Worm (Caenorhabditis elegans) whole organism, late embryonic: ENCODE data around the gene C13B4.1.

Experiments
- C38D4.7 ChIP-seq: fragments of 200-800 bp; sonication (Bioruptor generic); optimal IDR thresholded peaks from 2 replicates; lab custom pipeline; 2018; ENCODE audit warnings: mild to moderate bottlenecking, missing genetic modification characterization, moderate library complexity, missing compliant biosample characterization
- F13H6.1 ChIP-seq: sonication (generic microtip); optimal IDR thresholded peaks from 2 replicates; lab custom pipeline; 2016; ENCODE audit warnings: missing genetic modification characterization, missing compliant biosample characterization
- K02D7.2 ChIP-seq: sonication (generic microtip); optimal IDR thresholded peaks from 2 replicates; lab custom pipeline; 2017; ENCODE audit warnings: mild to moderate bottlenecking, missing genetic modification characterization, missing compliant biosample characterization
- T23F11.4 ChIP-seq: fragments of 200-800 bp; sonication (Bioruptor generic); optimal IDR thresholded peaks from 2 replicates; lab custom pipeline; 2018; ENCODE audit warnings: mild to moderate bottlenecking, missing genetic modification characterization, missing compliant biosample characterization
- ahr-1 ChIP-seq: sonication (generic microtip); optimal IDR thresholded peaks from 2 replicates; lab custom pipeline; 2016; ENCODE audit warnings: missing genetic modification characterization, missing compliant biosample characterization
- ama-1 ChIP-seq: fragments of 150-350 bp; optimal IDR thresholded peaks from 2 replicates; lab custom pipeline; 2014
- ceh-14 ChIP-seq: sonication (generic microtip); optimal IDR thresholded peaks from 2 replicates; lab custom pipeline; 2016; ENCODE audit warnings: missing genotype, missing genetic modification characterization, missing compliant biosample characterization
- ceh-18 ChIP-seq: sonication (generic microtip); optimal IDR thresholded peaks from 2 replicates; lab custom pipeline; 2016; ENCODE audit warnings: missing genetic modification characterization, missing compliant biosample characterization
- ceh-19 ChIP-seq: fragments of 200-800 bp; sonication (Bioruptor generic); optimal IDR thresholded peaks from 2 replicates; lab custom pipeline; 2018; ENCODE audit warnings: mild to moderate bottlenecking, missing genetic modification characterization, missing compliant biosample characterization
- ceh-30 ChIP-seq: fragments of 150-350 bp; optimal IDR thresholded peaks from 2 replicates; lab custom pipeline; 2014; ENCODE audit warnings: missing biosample characterization, missing genetic modification characterization
- ceh-31 ChIP-seq: sonication (generic microtip); optimal IDR thresholded peaks from 2 replicates; lab custom pipeline; 2016; ENCODE audit warnings: missing genetic modification characterization, missing compliant biosample characterization
- ceh-34 ChIP-seq: sonication (generic microtip); optimal IDR thresholded peaks from 2 replicates; lab custom pipeline; 2016; ENCODE audit warnings: mild to moderate bottlenecking, missing genetic modification characterization, missing compliant biosample characterization
- ceh-45 ChIP-seq: fragments of 200-800 bp; sonication (Bioruptor generic); IDR thresholded peaks from 2 replicates; pipeline ENCODE4 v1.3.6; 2022; ENCODE audit warnings: missing genetic modification reagents, missing genetic modification characterization, missing compliant biosample characterization
- ceh-6 ChIP-seq: fragments of 200-800 bp; sonication (Bioruptor generic); optimal IDR thresholded peaks from 2 replicates; lab custom pipeline; 2018; ENCODE audit warnings: mild to moderate bottlenecking, missing genetic modification characterization, missing compliant biosample characterization
- che-1 ChIP-seq: sonication (generic microtip); optimal IDR thresholded peaks from 2 replicates; lab custom pipeline; 2016; ENCODE audit warnings: mild to moderate bottlenecking, missing genetic modification characterization, missing compliant biosample characterization
- dmd-4 ChIP-seq: sonication (generic microtip); optimal IDR thresholded peaks from 2 replicates; lab custom pipeline; 2016; ENCODE audit warnings: borderline replicate concordance, missing genetic modification characterization, missing compliant biosample characterization
- dve-1 ChIP-seq: sonication (generic microtip); optimal IDR thresholded peaks from 2 replicates; lab custom pipeline; 2017; ENCODE audit warnings: antibody characterized with exemption, mild to moderate bottlenecking, missing genetic modification characterization, missing compliant biosample characterization
- elt-2 ChIP-seq: sonication (generic microtip); optimal IDR thresholded peaks from 2 replicates; lab custom pipeline; 2016; ENCODE audit warnings: missing genetic modification reagents, missing genetic modification characterization, missing compliant biosample characterization
- ets-4 ChIP-seq: sonication (generic microtip); optimal IDR thresholded peaks from 2 replicates; lab custom pipeline; 2016; ENCODE audit warnings: missing genetic modification characterization, missing compliant biosample characterization
- fkh-10 ChIP-seq: fragments of 150-350 bp; optimal IDR thresholded peaks from 2 replicates; lab custom pipeline; 2014; ENCODE audit warnings: missing biosample characterization, missing genetic modification reagents, missing genetic modification characterization
- fkh-6 ChIP-seq: sonication (generic microtip); optimal IDR thresholded peaks from 2 replicates; lab custom pipeline; 2016; ENCODE audit warnings: missing genetic modification characterization, missing compliant biosample characterization
- gmeb-2 ChIP-seq: sonication (generic microtip); optimal IDR thresholded peaks from 2 replicates; lab custom pipeline; 2016; ENCODE audit warnings: missing genetic modification characterization, inconsistent platforms, missing compliant biosample characterization
- hlh-15 ChIP-seq: sonication (generic microtip); optimal IDR thresholded peaks from 2 replicates; lab custom pipeline; 2016; ENCODE audit warnings: missing genetic modification characterization, missing compliant biosample characterization
- lim-6 ChIP-seq: sonication (generic microtip); optimal IDR thresholded peaks from 2 replicates; lab custom pipeline; 2016; ENCODE audit warnings: missing genetic modification characterization, missing compliant biosample characterization
- lin-11 ChIP-seq: fragments of 200-800 bp; sonication (Bioruptor generic); optimal IDR thresholded peaks from 2 replicates; lab custom pipeline; 2018; ENCODE audit warnings: mild to moderate bottlenecking, missing genetic modification characterization, missing compliant biosample characterization
- madf-2 ChIP-seq: sonication (generic microtip); optimal IDR thresholded peaks from 2 replicates; lab custom pipeline; 2017; ENCODE audit warnings: missing genetic modification characterization, missing compliant biosample characterization
- nfya-1 ChIP-seq: sonication (generic microtip); optimal IDR thresholded peaks from 2 replicates; lab custom pipeline; 2017; ENCODE audit warnings: missing genetic modification characterization, mild to moderate bottlenecking, missing compliant biosample characterization, antibody characterized with exemption, moderate library complexity
- npax-4 ChIP-seq: sonication (generic microtip); optimal IDR thresholded peaks from 2 replicates; lab custom pipeline; 2016; ENCODE audit warnings: missing genetic modification characterization, missing compliant biosample characterization
- pax-1 ChIP-seq: fragments of 150-350 bp; optimal IDR thresholded peaks from 2 replicates; lab custom pipeline; 2014; ENCODE audit warnings: missing biosample characterization, missing genetic modification characterization
- pha-2 ChIP-seq: sonication (generic microtip); optimal IDR thresholded peaks from 2 replicates; lab custom pipeline; 2017; ENCODE audit warnings: mild to moderate bottlenecking, missing genetic modification characterization, missing compliant biosample characterization
- pqm-1 ChIP-seq: sonication (generic microtip); optimal IDR thresholded peaks from 2 replicates; lab custom pipeline; 2016; ENCODE audit warnings: missing genetic modification characterization, missing compliant biosample characterization
- pros-1 ChIP-seq: fragments of 150-350 bp; optimal IDR thresholded peaks from 2 replicates; lab custom pipeline; 2014; ENCODE audit warnings: missing biosample characterization, missing genetic modification reagents, missing genetic modification characterization
- ref-2 ChIP-seq: sonication (generic microtip); optimal IDR thresholded peaks from 2 replicates; lab custom pipeline; 2016; ENCODE audit warnings: missing genetic modification characterization, missing compliant biosample characterization
- sox-4 ChIP-seq: sonication (generic microtip); optimal IDR thresholded peaks from 2 replicates; lab custom pipeline; 2017; ENCODE audit warnings: mild to moderate bottlenecking, missing genetic modification characterization, inconsistent platforms, missing compliant biosample characterization
- syd-9 ChIP-seq: sonication (generic microtip); optimal IDR thresholded peaks from 2 replicates; lab custom pipeline; 2016; ENCODE audit warnings: mild to moderate bottlenecking, missing genetic modification characterization, moderate library complexity, missing compliant biosample characterization
- tbx-7 ChIP-seq: sonication (generic microtip); optimal IDR thresholded peaks from 2 replicates; lab custom pipeline; 2016; ENCODE audit warnings: missing genotype, missing genetic modification characterization, missing compliant biosample characterization
- unc-3 ChIP-seq, 2 experiments: fragments of 200-800 bp in 1 of 2; sonication (Bioruptor generic) in 1 of 2; sonication (generic microtip) in 1 of 2; conservative IDR thresholded peaks in 1 of 2; optimal IDR thresholded peaks in 1 of 2; 2 replicates each; pipeline versions ENCODE4 v1.3.6 to Lab custom; 2016 to 2022; ENCODE audit warnings: missing compliant biosample characterization in 2 of 2, missing genetic modification characterization in 2 of 2, missing genetic modification reagents in 1 of 2

Gene C13B4.1

DNA sequence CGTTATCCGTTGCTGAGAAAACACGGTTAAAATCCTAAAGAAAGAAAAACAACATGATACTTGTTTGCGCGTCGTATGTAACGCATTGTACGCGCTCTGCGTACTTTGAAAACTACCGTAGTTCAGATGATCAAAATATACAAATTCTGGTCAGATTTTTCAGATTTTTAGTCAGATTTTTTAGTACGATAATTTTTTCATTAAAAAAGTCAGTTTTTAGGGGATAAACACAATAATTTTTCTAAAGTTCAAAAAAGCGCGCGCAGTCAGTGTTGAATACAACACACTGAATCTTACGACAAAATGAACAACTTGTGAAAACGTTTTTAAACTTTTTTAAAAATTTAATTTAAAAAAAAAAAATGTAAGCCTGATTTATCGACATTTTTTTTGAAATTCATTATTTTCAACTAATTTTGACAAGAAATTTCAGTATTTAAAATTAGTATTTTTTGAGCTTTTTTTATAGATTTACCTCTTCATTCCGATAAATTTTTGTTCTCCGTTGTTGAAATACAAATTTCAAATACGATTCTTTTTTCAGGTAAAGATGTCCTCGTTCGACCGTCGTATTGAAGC is 44.3 kb upstream of the C13B4.1 start, which contains the start of gene pot-2:
pot-2 (plus strand) TSS at position 529 of the 579 bp plus-strand sequence.
- TF ChIP-seq gmeb-2 (tag; lab: Kevin White, UChicago) (no peak), nfya-1 (tag; lab: Kevin White, UChicago) (no peak), fkh-10 (GFP tag; lab: Kevin White, UChicago) (no peak), sox-4 (tag; lab: Kevin White, UChicago) (no peak), K02D7.2 (no peak), pros-1 (tag; lab: Kevin White, UChicago) (no peak), C38D4.7 (GFP tag; lab: Kevin White, UChicago) (no peak), fkh-6 (tag; lab: Kevin White, UChicago) (no peak), ceh-18 (no peak), ahr-1 (tag; lab: Kevin White, UChicago) (no peak), ceh-14 (tag; lab: Kevin White, UChicago) (no peak), dmd-4 (tag; lab: Kevin White, UChicago) (no peak), ceh-6 (GFP tag; lab: Kevin White, UChicago) (no peak), pqm-1 (tag; lab: Kevin White, UChicago) (no peak)

DNA sequence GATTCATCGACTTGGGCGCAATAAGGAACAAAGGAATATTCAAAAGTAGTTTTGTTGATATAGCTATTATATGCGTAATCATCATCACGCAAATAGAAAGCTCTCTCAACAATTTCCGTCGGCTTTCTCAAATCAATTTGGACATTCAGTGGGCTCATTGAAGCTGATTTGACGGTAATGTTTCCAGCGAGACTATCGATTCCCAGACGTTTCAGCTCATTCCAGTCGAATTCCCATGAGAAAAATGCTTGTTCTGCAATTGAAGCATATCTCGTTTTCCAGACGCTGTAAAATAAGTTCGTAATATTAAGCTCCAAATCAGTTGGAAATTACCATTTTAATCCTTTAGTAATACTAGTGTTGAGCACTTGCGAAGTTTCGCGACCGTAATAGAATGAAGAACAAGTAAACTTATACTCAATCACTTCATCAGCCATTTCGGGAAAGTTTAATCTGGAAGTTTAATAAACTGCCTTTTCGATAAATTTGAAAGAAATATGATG is 43.7 kb upstream of the C13B4.1 start, which contains the start of gene btb-20:
btb-20 (minus strand) TSS at position 453 of the 503 bp plus-strand sequence.
- TF ChIP-seq ceh-31 (tag; lab: Kevin White, UChicago) = no peak
- no peak for TF ChIP-seq npax-4 (tag; lab: Kevin White, UChicago)
- no peak for TF ChIP-seq ceh-45
- TF ChIP-seq che-1 (tag; lab: Kevin White, UChicago) = no peak

DNA sequence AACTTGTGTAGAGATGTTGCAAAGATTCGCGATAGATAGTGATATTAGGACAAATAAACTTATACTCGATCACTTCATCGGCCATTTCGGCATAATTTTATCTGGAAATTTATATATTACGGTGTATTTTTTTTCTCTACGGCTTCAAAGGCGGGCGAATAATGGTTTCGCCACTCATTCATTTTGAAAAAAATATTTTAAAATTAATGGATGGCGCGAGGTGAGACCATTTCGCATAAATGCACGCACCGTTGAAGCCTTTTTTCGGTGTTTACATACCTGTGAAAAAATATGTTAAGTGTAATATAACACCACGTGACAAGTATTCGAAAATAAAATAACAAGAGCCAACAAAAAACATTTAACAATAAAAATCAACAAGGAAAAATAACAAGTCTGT is 42.6 kb upstream of the C13B4.1 start, which contains the start of gene btb-19:
btb-19 (minus strand) TSS at position 101 of the 400 bp plus-strand sequence.
- no peak for TF ChIP-seq unc-3 (GFP tag; conservative IDR thresholded peaks at IDR 0.05; lab: Robert Waterston, UW)
- no peak for TF ChIP-seq unc-3 (tag; optimal IDR thresholded peaks at IDR 0.05; lab: Kevin White, UChicago)
- no peak for TF ChIP-seq ceh-19 (GFP tag; lab: Kevin White, UChicago)
- TF ChIP-seq fkh-6 (tag; lab: Kevin White, UChicago) = no peak
- no peak for TF ChIP-seq tbx-7 (tag; lab: Kevin White, UChicago)
- no peak for TF ChIP-seq madf-2 (tag; lab: Kevin White, UChicago)
- TF ChIP-seq syd-9 (tag; lab: Kevin White, UChicago) = no peak
- TF ChIP-seq pax-1 (tag; lab: Kevin White, UChicago) = no peak
- TF ChIP-seq ref-2 (tag; lab: Kevin White, UChicago) = no peak
- TF ChIP-seq lin-11 (tag; lab: Kevin White, UChicago) = no peak
- no peak for TF ChIP-seq ceh-30
- TF ChIP-seq lim-6 (tag; lab: Kevin White, UChicago) = no peak
- TF ChIP-seq elt-2 (tag; lab: Kevin White, UChicago) = no peak

DNA sequence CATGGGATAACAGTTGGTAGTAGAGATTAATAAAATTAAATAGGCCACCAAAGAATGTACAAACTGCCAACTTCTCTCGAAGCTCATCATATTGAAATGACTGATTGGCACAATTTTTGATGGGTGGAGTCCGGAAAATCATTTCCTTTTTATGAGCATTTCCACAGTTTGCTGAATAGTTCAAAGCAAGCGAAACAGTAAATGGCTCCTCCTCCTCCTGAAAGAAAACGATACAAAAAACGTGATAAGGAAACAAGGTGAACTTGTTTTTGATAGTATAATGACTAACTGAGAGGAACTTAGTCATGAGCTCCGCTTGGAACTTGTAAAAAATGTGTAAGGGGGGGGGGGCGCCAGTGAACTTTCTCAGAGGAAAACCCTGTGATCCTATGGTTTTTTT is 35.6 kb upstream of the C13B4.1 start, which contains the start of gene K10H10.9:
K10H10.9 (minus strand) TSS at position 101 of the 400 bp plus-strand sequence.
- TF ChIP-seq pha-2 = no peak
- TF ChIP-seq hlh-15 = no peak
- no peak for TF ChIP-seq unc-3 (GFP tag; conservative IDR thresholded peaks at IDR 0.05; lab: Robert Waterston, UW)
- TF ChIP-seq unc-3 (tag; optimal IDR thresholded peaks at IDR 0.05; lab: Kevin White, UChicago) = no peak
- no peak for TF ChIP-seq ets-4 (tag; lab: Kevin White, UChicago)
- no peak for TF ChIP-seq T23F11.4 (GFP tag; lab: Kevin White, UChicago)
- TF ChIP-seq ceh-34 (tag; lab: Kevin White, UChicago) = no peak
- no peak for TF ChIP-seq F13H6.1
- TF ChIP-seq nfya-1 (tag; lab: Kevin White, UChicago) = no peak
- TF ChIP-seq dve-1 (tag; lab: Kevin White, UChicago) = no peak
- TF ChIP-seq ama-1 = no peak
